Comparison of ENCODE assay signal across 3 fruit fly cellular contexts in the genomic region with DNA sequence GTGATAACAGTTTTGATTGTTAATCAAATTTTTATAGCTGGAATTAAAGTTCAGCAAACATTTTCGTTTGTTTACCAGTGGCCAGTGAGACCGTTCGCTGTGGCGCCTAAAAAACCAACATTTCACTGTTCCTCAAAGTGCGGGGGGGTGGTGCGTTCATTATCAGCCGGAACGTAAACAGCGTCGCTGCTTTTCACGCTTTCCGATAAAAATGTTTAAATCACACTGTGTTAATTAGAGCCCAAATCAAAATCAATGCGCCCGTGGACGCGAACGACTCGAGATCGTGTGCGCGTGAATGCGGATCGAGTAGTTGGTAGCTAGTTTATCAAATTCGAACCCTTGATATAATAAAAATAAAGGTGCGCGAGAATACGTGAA.
A peak's percentile ranks its signal among the peaks of the same experiment; 100 is the strongest.
TF ChIP-seq lines count a peak whose summit lies in the region.

A gene (plus strand): TSS at position 226 of the 381 bp plus-strand sequence.

TF ChIP-seq in whole organism, adult, 20 proteins besides CTCF, POLR2A, EP300 and RAD21 (continued from another document):
- TF ChIP-seq ovo (GFP tag; optimal IDR thresholded peaks at IDR 0.05; lab: Kevin White, UChicago) (no peak), CG7101 (tag; optimal IDR thresholded peaks at IDR 0.05; lab: Kevin White, UChicago) (peak; percentile 15), cnc (optimal IDR thresholded peaks at IDR 0.05; lab: Kevin White, UChicago) (no peak)

TF ChIP-seq in whole organism, embryonic, 481 proteins besides CTCF, POLR2A, EP300 and RAD21 (continued from another document and continues in another):
- TF ChIP-seq dan (GFP tag; IDR thresholded peaks at IDR 0.05; lab: Robert Waterston, UW): no peak
- TF ChIP-seq CG2116 (GFP tag; optimal IDR thresholded peaks at IDR 0.05; lab: Kevin White, UChicago): peak; percentile 74
- TF ChIP-seq CG18619 (GFP tag; optimal IDR thresholded peaks at IDR 0.05; lab: Kevin White, UChicago): no peak
- no peak for TF ChIP-seq CG15479 (GFP tag; optimal IDR thresholded peaks at IDR 0.05; lab: Kevin White, UChicago)
- peak; percentile 31 for TF ChIP-seq ERR (GFP tag; optimal IDR thresholded peaks at IDR 0.05; lab: Kevin White, UChicago)
- no peak for TF ChIP-seq CG6272 (GFP tag; IDR thresholded peaks at IDR 0.05; lab: Robert Waterston, UW)
- TF ChIP-seq CG11456 (GFP tag; IDR thresholded peaks at IDR 0.05; lab: Robert Waterston, UW): peak; percentile 66; the same call in 2 of the 3 replicates
- TF ChIP-seq sob (GFP tag; IDR thresholded peaks at IDR 0.05; lab: Robert Waterston, UW): peak; percentile 31
- TF ChIP-seq jumu (GFP tag; optimal IDR thresholded peaks at IDR 0.05; lab: Kevin White, UChicago): no peak
- no peak for TF ChIP-seq dm (GFP tag; optimal IDR thresholded peaks at IDR 0.05; lab: Kevin White, UChicago)
- TF ChIP-seq ham (GFP tag; IDR thresholded peaks at IDR 0.05; lab: Robert Waterston, UW): peak; percentile 61; the same call in 1 of the 2 replicates
- peak; percentile 55 for TF ChIP-seq Meics (GFP tag; optimal IDR thresholded peaks at IDR 0.05; lab: Kevin White, UChicago)
- TF ChIP-seq grn (GFP tag; optimal IDR thresholded peaks at IDR 0.05; lab: Kevin White, UChicago): peak; percentile 77
- peak; percentile 25 for TF ChIP-seq ATbp (GFP tag; optimal IDR thresholded peaks at IDR 0.05; lab: Kevin White, UChicago)
- no peak for TF ChIP-seq CG9609 (GFP tag; optimal IDR thresholded peaks at IDR 0.05; lab: Kevin White, UChicago)
- peak; percentile 36; the same call in 1 of the 2 replicates for TF ChIP-seq Bgb (GFP tag; IDR thresholded peaks at IDR 0.05; lab: Robert Waterston, UW; ENCODE audit: partially characterized antibody)
- peak; percentile 40 for TF ChIP-seq CrebB (tag; optimal IDR thresholded peaks at IDR 0.05; lab: Kevin White, UChicago)
- no peak for TF ChIP-seq CG15269 (tag; optimal IDR thresholded peaks at IDR 0.05; lab: Kevin White, UChicago)
- TF ChIP-seq Bdp1 (GFP tag; optimal IDR thresholded peaks at IDR 0.05; lab: Kevin White, UChicago): no peak
- TF ChIP-seq nmo (GFP tag; optimal IDR thresholded peaks at IDR 0.05; lab: Kevin White, UChicago): peak; percentile 58
- no peak for TF ChIP-seq Rx (GFP tag; IDR thresholded peaks at IDR 0.05; lab: Robert Waterston, UW)
- no peak for TF ChIP-seq CG7271 (tag; optimal IDR thresholded peaks at IDR 0.05; lab: Kevin White, UChicago)
- no peak for TF ChIP-seq usp (GFP tag; optimal IDR thresholded peaks at IDR 0.05; lab: Kevin White, UChicago)
- peak; percentile 11 for TF ChIP-seq CG30020 (tag; optimal IDR thresholded peaks at IDR 0.05; lab: Kevin White, UChicago)
- TF ChIP-seq CG33213 (GFP tag; optimal IDR thresholded peaks at IDR 0.05; lab: Kevin White, UChicago): peak; percentile 36
- peak; percentile 26 for TF ChIP-seq Deaf1 (tag; optimal IDR thresholded peaks at IDR 0.05; lab: Kevin White, UChicago)
- peak; percentile 49 for TF ChIP-seq CG7987 (GFP tag; optimal IDR thresholded peaks at IDR 0.05; lab: Kevin White, UChicago)
- peak; percentile 33 for TF ChIP-seq Hr3 (GFP tag; optimal IDR thresholded peaks at IDR 0.05; lab: Kevin White, UChicago)
- TF ChIP-seq exex (tag; optimal IDR thresholded peaks at IDR 0.05; lab: Kevin White, UChicago): peak; percentile 72
- TF ChIP-seq Mrtf (GFP tag; IDR thresholded peaks at IDR 0.05; lab: Robert Waterston, UW): no peak
- no peak for TF ChIP-seq cato (GFP tag; optimal IDR thresholded peaks at IDR 0.05; lab: Kevin White, UChicago; ENCODE audit: borderline replicate concordance)
- peak; percentile 56 for TF ChIP-seq BEAF-32 (GFP tag; optimal IDR thresholded peaks at IDR 0.05; lab: Kevin White, UChicago)
- no peak for TF ChIP-seq tx (GFP tag; optimal IDR thresholded peaks at IDR 0.05; lab: Kevin White, UChicago)
- TF ChIP-seq emc (GFP tag; optimal IDR thresholded peaks at IDR 0.05; lab: Kevin White, UChicago): no peak
- no peak for TF ChIP-seq Poxn (GFP tag; IDR thresholded peaks at IDR 0.05; lab: Robert Waterston, UW)
- TF ChIP-seq gfzf (GFP tag; optimal IDR thresholded peaks at IDR 0.05; lab: Kevin White, UChicago): peak; percentile 87
- no peak for TF ChIP-seq CG12236 (GFP tag; optimal IDR thresholded peaks at IDR 0.05; lab: Kevin White, UChicago)
- TF ChIP-seq dati (GFP tag; IDR thresholded peaks at IDR 0.05; lab: Robert Waterston, UW): 0 out of 2 replicates have a peak, but pooled peaks have one; percentile 29
- TF ChIP-seq NC2α (GFP tag; optimal IDR thresholded peaks at IDR 0.05; lab: Kevin White, UChicago): no peak
- TF ChIP-seq CG6654 (GFP tag; optimal IDR thresholded peaks at IDR 0.05; lab: Kevin White, UChicago): no peak
- TF ChIP-seq sd (tag; optimal IDR thresholded peaks at IDR 0.05; lab: Kevin White, UChicago): peak; percentile 89
- TF ChIP-seq NC2β (GFP tag; optimal IDR thresholded peaks at IDR 0.05; lab: Kevin White, UChicago): no peak
- TF ChIP-seq CG4730 (GFP tag; IDR thresholded peaks at IDR 0.05; lab: Robert Waterston, UW): peak; percentile 58; the same call in 1 of the 2 replicates
- TF ChIP-seq Lim3 (GFP tag; IDR thresholded peaks at IDR 0.05; lab: Robert Waterston, UW): no peak; the same call in 1 of the 2 replicates
- TF ChIP-seq Atf-2 (GFP tag; optimal IDR thresholded peaks at IDR 0.05; lab: Kevin White, UChicago): no peak
- TF ChIP-seq CG17802 (tag; optimal IDR thresholded peaks at IDR 0.05; lab: Kevin White, UChicago): no peak
- TF ChIP-seq Ets65A (GFP tag; lab: Kevin White, UChicago): peak; percentile 88
- TF ChIP-seq CG16863 (GFP tag; optimal IDR thresholded peaks at IDR 0.05; lab: Kevin White, UChicago): no peak
- peak; percentile 24; the same call in 1 of the 2 replicates for TF ChIP-seq CG32772 (GFP tag; IDR thresholded peaks at IDR 0.05; lab: Robert Waterston, UW)
- no peak for TF ChIP-seq CG5953 (GFP tag; IDR thresholded peaks at IDR 0.05; lab: Robert Waterston, UW)
- no peak for TF ChIP-seq yki (optimal IDR thresholded peaks at IDR 0.05; lab: Kevin White, UChicago)
- TF ChIP-seq Chrac-16 (GFP tag; optimal IDR thresholded peaks at IDR 0.05; lab: Kevin White, UChicago): no peak
- no peak for TF ChIP-seq CG4282 (GFP tag; optimal IDR thresholded peaks at IDR 0.05; lab: Kevin White, UChicago)
- TF ChIP-seq CG11398 (GFP tag; optimal IDR thresholded peaks at IDR 0.05; lab: Kevin White, UChicago): no peak
- no peak for TF ChIP-seq sc (optimal IDR thresholded peaks at IDR 0.05; lab: Kevin White, UChicago)
- no peak for TF ChIP-seq sc (GFP tag; optimal IDR thresholded peaks at IDR 0.05; lab: Kevin White, UChicago)
- 0 out of 2 replicates have a peak, but pooled peaks have one; percentile 25 for TF ChIP-seq CG32767 (GFP tag; IDR thresholded peaks at IDR 0.05; lab: Robert Waterston, UW)
- TF ChIP-seq ci (GFP tag; IDR thresholded peaks at IDR 0.05; lab: Robert Waterston, UW): peak; percentile 77; the same call in 1 of the 3 replicates
- TF ChIP-seq sug (tag; optimal IDR thresholded peaks at IDR 0.05; lab: Kevin White, UChicago): peak; percentile 61
- TF ChIP-seq CG6254 (GFP tag; optimal IDR thresholded peaks at IDR 0.05; lab: Kevin White, UChicago): peak; percentile 17
- TF ChIP-seq CG15011 (GFP tag; optimal IDR thresholded peaks at IDR 0.05; lab: Kevin White, UChicago): no peak
- no peak for TF ChIP-seq CG15073 (GFP tag; optimal IDR thresholded peaks at IDR 0.05; lab: Kevin White, UChicago)

TF ChIP-seq in whole organism, prepupa, 60 proteins besides CTCF, POLR2A, EP300 and RAD21 (continued from another document):
- no peak for TF ChIP-seq dac (GFP tag; optimal IDR thresholded peaks at IDR 0.05; lab: Kevin White, UChicago)
- TF ChIP-seq Ets96B (tag; optimal IDR thresholded peaks at IDR 0.05; lab: Kevin White, UChicago): no peak
- TF ChIP-seq CG8319 (GFP tag; optimal IDR thresholded peaks at IDR 0.05; lab: Kevin White, UChicago): no peak
- TF ChIP-seq Eip78C (GFP tag; lab: Kevin White, UChicago): no peak
- no peak for TF ChIP-seq dsx (GFP tag; optimal IDR thresholded peaks at IDR 0.05; lab: Kevin White, UChicago; ENCODE audit: poor library complexity, severe bottlenecking)
- TF ChIP-seq net (GFP tag; optimal IDR thresholded peaks at IDR 0.05; lab: Kevin White, UChicago): peak; percentile 46
- no peak for TF ChIP-seq fd85E (GFP tag; optimal IDR thresholded peaks at IDR 0.05; lab: Kevin White, UChicago)
- TF ChIP-seq Lpt (GFP tag; optimal IDR thresholded peaks at IDR 0.05; lab: Kevin White, UChicago): no peak
- TF ChIP-seq CG4318 (GFP tag; optimal IDR thresholded peaks at IDR 0.05; lab: Kevin White, UChicago): peak; percentile 27
- TF ChIP-seq CG6854 (GFP tag; optimal IDR thresholded peaks at IDR 0.05; lab: Kevin White, UChicago): peak; percentile 63
- TF ChIP-seq CG7368 (GFP tag; optimal IDR thresholded peaks at IDR 0.05; lab: Kevin White, UChicago): no peak
- no peak for TF ChIP-seq Hr4 (GFP tag; optimal IDR thresholded peaks at IDR 0.05; lab: Kevin White, UChicago)
- no peak for TF ChIP-seq CG31627 (GFP tag; optimal IDR thresholded peaks at IDR 0.05; lab: Kevin White, UChicago)
- no peak for TF ChIP-seq esn (GFP tag; optimal IDR thresholded peaks at IDR 0.05; lab: Kevin White, UChicago)
- TF ChIP-seq Gug (GFP tag; IDR thresholded peaks at IDR 0.05; lab: Robert Waterston, UW): peak; percentile 51
- no peak for TF ChIP-seq CG16779 (tag; optimal IDR thresholded peaks at IDR 0.05; lab: Kevin White, UChicago)
- TF ChIP-seq CG6808 (GFP tag; optimal IDR thresholded peaks at IDR 0.05; lab: Kevin White, UChicago): no peak
- peak; percentile 74 for TF ChIP-seq CG6163 (GFP tag; IDR thresholded peaks at IDR 0.05; lab: Robert Waterston, UW)
- TF ChIP-seq topi (GFP tag; optimal IDR thresholded peaks at IDR 0.05; lab: Kevin White, UChicago): peak; percentile 0
- no peak for TF ChIP-seq acj6 (GFP tag; optimal IDR thresholded peaks at IDR 0.05; lab: Kevin White, UChicago)
- peak; percentile 24 for TF ChIP-seq achi (GFP tag; optimal IDR thresholded peaks at IDR 0.05; lab: Kevin White, UChicago)
- TF ChIP-seq Eip93F (GFP tag; optimal IDR thresholded peaks at IDR 0.05; lab: Kevin White, UChicago): no peak
- TF ChIP-seq svp (GFP tag; lab: Kevin White, UChicago): peak; percentile 54
- TF ChIP-seq CG6792 (GFP tag; optimal IDR thresholded peaks at IDR 0.05; lab: Kevin White, UChicago): no peak
- no peak for TF ChIP-seq Smox (GFP tag; optimal IDR thresholded peaks at IDR 0.05; lab: Kevin White, UChicago)
- peak; percentile 18 for TF ChIP-seq Sox14 (GFP tag; optimal IDR thresholded peaks at IDR 0.05; lab: Kevin White, UChicago)
- TF ChIP-seq CG3919 (GFP tag; optimal IDR thresholded peaks at IDR 0.05; lab: Kevin White, UChicago): peak; percentile 18
- TF ChIP-seq eg (GFP tag; IDR thresholded peaks at IDR 0.05; lab: Robert Waterston, UW): peak; percentile 83
- TF ChIP-seq CG3032 (tag; optimal IDR thresholded peaks at IDR 0.05; lab: Kevin White, UChicago): peak; percentile 6
- peak; percentile 55 for TF ChIP-seq CG32006 (GFP tag; optimal IDR thresholded peaks at IDR 0.05; lab: Kevin White, UChicago)
- TF ChIP-seq CG9139 (GFP tag; optimal IDR thresholded peaks at IDR 0.05; lab: Kevin White, UChicago): peak; percentile 18
- TF ChIP-seq CG11902 (GFP tag; optimal IDR thresholded peaks at IDR 0.05; lab: Kevin White, UChicago): no peak
- no peak for TF ChIP-seq Hr39 (GFP tag; optimal IDR thresholded peaks at IDR 0.05; lab: Kevin White, UChicago)
- peak in 1 of 2 experiments; percentile 55 for TF ChIP-seq salr (GFP tag; optimal IDR thresholded peaks at IDR 0.05; lab: Kevin White, UChicago)
- no peak for TF ChIP-seq lz (GFP tag; optimal IDR thresholded peaks at IDR 0.05; lab: Kevin White, UChicago)
- no peak for TF ChIP-seq Ets21C (GFP tag; optimal IDR thresholded peaks at IDR 0.05; lab: Kevin White, UChicago)
- TF ChIP-seq Eip75B (GFP tag; optimal IDR thresholded peaks at IDR 0.05; lab: Kevin White, UChicago): no peak
- TF ChIP-seq spab (GFP tag; optimal IDR thresholded peaks at IDR 0.05; lab: Kevin White, UChicago): no peak
- no peak for TF ChIP-seq CG11294 (GFP tag; IDR thresholded peaks at IDR 0.05; lab: Robert Waterston, UW)
- no peak for TF ChIP-seq CG11762 (GFP tag; optimal IDR thresholded peaks at IDR 0.05; lab: Kevin White, UChicago; ENCODE audit: insufficient read depth)
- TF ChIP-seq CG6276 (GFP tag; optimal IDR thresholded peaks at IDR 0.05; lab: Kevin White, UChicago): no peak
- no peak for TF ChIP-seq Sox15 (GFP tag; optimal IDR thresholded peaks at IDR 0.05; lab: Kevin White, UChicago)
TF ChIP-seq in whole organism, prepupa: peak in this region for 22.
